Worm (Caenorhabditis elegans): ENCODE results near the gene F49C12.12.

DNA sequence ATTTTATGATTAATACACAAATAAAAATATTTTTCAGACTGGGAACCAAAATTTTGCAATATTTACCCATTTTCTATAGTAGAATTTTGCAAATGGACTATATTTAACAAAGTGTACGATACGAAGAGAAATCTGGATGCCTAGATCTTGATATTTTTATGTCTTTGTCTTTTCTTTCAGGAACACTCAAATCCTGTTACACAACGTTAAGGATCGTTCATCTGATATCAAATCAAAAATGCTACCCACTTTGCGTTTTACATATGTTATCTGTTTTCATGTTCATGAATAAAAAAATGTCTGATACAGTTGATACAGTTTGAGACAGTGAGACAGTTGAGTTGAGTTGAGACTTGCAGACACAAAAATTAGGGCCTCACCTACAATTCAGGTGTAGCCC is 24.6 kb downstream of the F49C12.12 start, which contains the start of gene F49C12.1:
- TF ChIP-seq ces-1 (GFP tag; optimal IDR thresholded peaks at IDR 0.05) (no peak), egl-27 (tag; optimal IDR thresholded peaks at IDR 0.05) (no peak), lin-13 (GFP tag; optimal IDR thresholded peaks at IDR 0.05) (no peak), zag-1 (tag; optimal IDR thresholded peaks at IDR 0.05) (no peak), pag-3 (tag; optimal IDR thresholded peaks at IDR 0.05; ENCODE audit: borderline replicate concordance, insufficient read depth) (no peak), nhr-11 (tag; optimal IDR thresholded peaks at IDR 0.05) (no peak), mep-1 (tag; optimal IDR thresholded peaks at IDR 0.05) (no peak), elt-3 (tag; optimal IDR thresholded peaks at IDR 0.05) (no peak), nhr-76 (tag; optimal IDR thresholded peaks at IDR 0.05) (no peak), nhr-71 (tag; optimal IDR thresholded peaks at IDR 0.05) (no peak), nhr-77 (tag; optimal IDR thresholded peaks at IDR 0.05) (no peak), skn-1 (tag; optimal IDR thresholded peaks at IDR 0.05) (no peak), fos-1 (tag; optimal IDR thresholded peaks at IDR 0.05) (no peak)

Measured in whole organism, L1 larva.